Fruit fly (Drosophila melanogaster): ENCODE data around the gene CG2116.

dm6 chrX:8092893-8093721 is 36.5 kb upstream of the CG2116 start:
- TF ChIP-seq fd59A (GFP tag; optimal IDR thresholded peaks at IDR 0.05) (no peak), pdm3 (GFP tag; optimal IDR thresholded peaks at IDR 0.05) (no peak), Lpt (GFP tag; optimal IDR thresholded peaks at IDR 0.05) (no peak)

Data from whole organism, prepupa.